Worm (Caenorhabditis elegans): ENCODE measurements around the gene acr-17.
"Not testable (repeated sequence)": the region's sequence is repeated elsewhere in the genome, so short reads cannot be mapped to it uniquely, and the experiment has no call there.

acr-17 gene

ce11 chrV:2608352-2608751 is at the start of gene acr-17:
Gene acr-17 (plus strand): TSS chrV:2608652.
- TF ChIP-seq lsy-2 (tag; optimal IDR thresholded peaks at IDR 0.05) (no peak), nhr-77 (tag; optimal IDR thresholded peaks at IDR 0.05) (no peak), ZK546.5 (tag; optimal IDR thresholded peaks at IDR 0.05) (no peak), dmd-4 (tag; optimal IDR thresholded peaks at IDR 0.05) (no peak), lin-13 (GFP tag; optimal IDR thresholded peaks at IDR 0.05) (no peak), ztf-11 (tag; optimal IDR thresholded peaks at IDR 0.05) (no peak), sma-9 (GFP tag; optimal IDR thresholded peaks at IDR 0.05) (no peak), sma-9 (tag; optimal IDR thresholded peaks at IDR 0.05) (no peak), R02D3.7 (tag; optimal IDR thresholded peaks at IDR 0.05) (no peak), snpc-4 (tag; optimal IDR thresholded peaks at IDR 0.05) (no peak), unc-62 (GFP tag; optimal IDR thresholded peaks at IDR 0.05) (no peak), nhr-237 (tag; optimal IDR thresholded peaks at IDR 0.05) (no peak), zag-1 (tag; optimal IDR thresholded peaks at IDR 0.05) (no peak)

- not testable (repeated sequence) for TF ChIP-seq lsy-2 (tag; optimal IDR thresholded peaks at IDR 0.05); unc-55 (GFP tag; optimal IDR thresholded peaks at IDR 0.05); sma-9 (GFP tag; optimal IDR thresholded peaks at IDR 0.05); sma-9 (tag; optimal IDR thresholded peaks at IDR 0.05)
Measured at ce11 chrV:2561390-2561789, 47.1 kb upstream of the acr-17 start, which contains the start of gene gst-10. Gene gst-10 (plus strand): TSS chrV:2561690.

- TF ChIP-seq lin-11 (tag; optimal IDR thresholded peaks at IDR 0.05), result no peak
- TF ChIP-seq nhr-6 (tag; optimal IDR thresholded peaks at IDR 0.05), result no peak
- peak; percentile 21 for TF ChIP-seq crh-2 (tag; optimal IDR thresholded peaks at IDR 0.05)
- TF ChIP-seq sma-3 (GFP tag; optimal IDR thresholded peaks at IDR 0.05), result no peak
- peak; percentile 69 for TF ChIP-seq fos-1 (tag; optimal IDR thresholded peaks at IDR 0.05)
- TF ChIP-seq blmp-1 (tag; optimal IDR thresholded peaks at IDR 0.05; ENCODE audit: insufficient read depth), result no peak
Measured at ce11 chrV:2565525-2565924, 42.9 kb upstream of the acr-17 start, which contains the start of gene Y45G12C.1. Gene Y45G12C.1 (plus strand): TSS chrV:2565683.

- TF ChIP-seq skn-1 (tag; optimal IDR thresholded peaks at IDR 0.05) (no peak), sem-4 (tag; optimal IDR thresholded peaks at IDR 0.05) (no peak), mdl-1 (tag; optimal IDR thresholded peaks at IDR 0.05) (no peak), unc-39 (tag; optimal IDR thresholded peaks at IDR 0.05) (no peak), C34F6.9 (tag; optimal IDR thresholded peaks at IDR 0.05) (no peak), peb-1 (tag; optimal IDR thresholded peaks at IDR 0.05) (no peak), sma-9 (GFP tag; optimal IDR thresholded peaks at IDR 0.05) (no peak), sma-9 (tag; optimal IDR thresholded peaks at IDR 0.05) (no peak), crh-2 (tag; optimal IDR thresholded peaks at IDR 0.05) (no peak), fos-1 (tag; optimal IDR thresholded peaks at IDR 0.05) (no peak), ztf-4 (tag; optimal IDR thresholded peaks at IDR 0.05) (no peak), ztf-11 (tag; optimal IDR thresholded peaks at IDR 0.05) (no peak), mbf-1 (tag; optimal IDR thresholded peaks at IDR 0.05) (no peak), unc-55 (GFP tag; optimal IDR thresholded peaks at IDR 0.05) (no peak), snpc-4 (tag; optimal IDR thresholded peaks at IDR 0.05) (no peak), ztf-1 (GFP tag; conservative IDR thresholded peaks at IDR 0.05) (no peak)
Measured at ce11 chrV:2570643-2571042, 37.8 kb upstream of the acr-17 start, which contains the start of gene srj-19. Gene srj-19 (minus strand): TSS chrV:2570743.

- TF ChIP-seq nhr-77 (tag; optimal IDR thresholded peaks at IDR 0.05) (no peak), R02D3.7 (tag; optimal IDR thresholded peaks at IDR 0.05) (no peak), ZK546.5 (tag; optimal IDR thresholded peaks at IDR 0.05) (no peak), Y55F3AM.14 (GFP tag; optimal IDR thresholded peaks at IDR 0.05) (no peak), mdl-1 (tag; optimal IDR thresholded peaks at IDR 0.05) (no peak), sem-4 (tag; optimal IDR thresholded peaks at IDR 0.05) (no peak), mbf-1 (tag; optimal IDR thresholded peaks at IDR 0.05) (no peak), ztf-11 (tag; optimal IDR thresholded peaks at IDR 0.05) (no peak), nhr-129 (tag; optimal IDR thresholded peaks at IDR 0.05) (no peak), C34F6.9 (tag; optimal IDR thresholded peaks at IDR 0.05) (no peak), lsy-2 (tag; optimal IDR thresholded peaks at IDR 0.05) (no peak), zag-1 (tag; optimal IDR thresholded peaks at IDR 0.05) (no peak)
Measured at ce11 chrV:2573108-2573507, 35.3 kb upstream of the acr-17 start, which contains the start of gene srj-20. Gene srj-20 (minus strand): TSS chrV:2573208.

- TF ChIP-seq ZK546.5 (tag; optimal IDR thresholded peaks at IDR 0.05), result no peak
- TF ChIP-seq nhr-10 (tag; optimal IDR thresholded peaks at IDR 0.05), result no peak
- no peak for TF ChIP-seq alr-1 (tag; optimal IDR thresholded peaks at IDR 0.05)
- TF ChIP-seq crh-2 (tag; optimal IDR thresholded peaks at IDR 0.05), result no peak
- no peak for TF ChIP-seq nhr-237 (tag; optimal IDR thresholded peaks at IDR 0.05)
- no peak for TF ChIP-seq peb-1 (tag; optimal IDR thresholded peaks at IDR 0.05)
- no peak for TF ChIP-seq mbf-1 (tag; optimal IDR thresholded peaks at IDR 0.05)
- TF ChIP-seq lin-11 (tag; optimal IDR thresholded peaks at IDR 0.05), result no peak
- no peak for TF ChIP-seq ztf-4 (tag; optimal IDR thresholded peaks at IDR 0.05)
Measured at ce11 chrV:2573881-2574280, 34.6 kb upstream of the acr-17 start, which contains the start of gene nhr-290. Gene nhr-290 (plus strand): TSS chrV:2574181.
